Worm (Caenorhabditis elegans) whole organism, L4/young adult: Measurements from ENCODE around the gene yju-2.

ENCODE experiments used
- W03F9.2 ChIP-seq: fragments of 150-350 bp; optimal IDR thresholded peaks from 2 replicates; lab custom pipeline; 2014; ENCODE audit warnings: missing biosample characterization, missing genetic modification characterization
- dao-5 ChIP-seq: sonication (generic microtip); optimal IDR thresholded peaks from 2 replicates; lab custom pipeline; 2016; ENCODE audit warnings: missing genotype, missing genetic modification characterization, moderate library complexity, missing compliant biosample characterization
- him-1 ChIP-seq: sonication (generic microtip); optimal IDR thresholded peaks from 2 replicates; lab custom pipeline; 2016; ENCODE audit warnings: missing genotype, missing genetic modification reagents, missing genetic modification characterization, missing compliant biosample characterization

DNA sequence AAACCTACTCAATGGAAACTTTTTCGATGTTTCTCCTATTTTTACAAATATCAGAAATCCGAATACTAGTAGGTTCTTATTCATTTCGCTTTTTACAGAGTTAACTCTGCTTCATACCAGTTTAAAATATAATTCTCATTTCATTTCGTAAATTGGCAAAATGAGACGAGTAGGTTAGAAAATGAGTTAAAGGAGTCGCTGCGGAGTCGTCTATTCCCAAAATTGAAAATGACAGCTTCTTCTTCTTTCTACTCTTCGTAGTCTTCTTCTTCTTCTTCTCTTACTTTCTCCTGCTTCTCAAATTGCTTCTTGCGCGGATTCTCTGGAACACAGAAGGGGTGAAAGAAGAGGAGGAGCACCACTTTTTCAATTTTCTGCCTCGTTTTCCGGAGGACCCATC, 39.4 kb upstream of the yju-2 start, which contains the start of gene glr-2:
- TF ChIP-seq him-1 (tag; lab: Kevin White, UChicago) (no peak), W03F9.2 (no peak), dao-5 (tag; lab: Kevin White, UChicago) (no peak)
